Worm (Caenorhabditis elegans) whole organism, early embryonic: ENCODE measurements around the gene cdc-14.

ENCODE experiments used
- B0310.2 ChIP-seq: sonication (generic microtip); optimal IDR thresholded peaks from 2 replicates; lab custom pipeline; 2016; ENCODE audit warnings: mild to moderate bottlenecking, missing genetic modification characterization, missing compliant biosample characterization
- F13C5.2 ChIP-seq: sonication (generic microtip); optimal IDR thresholded peaks from 2 replicates; lab custom pipeline; 2017; ENCODE audit warnings: mild to moderate bottlenecking, missing genetic modification characterization, inconsistent platforms, missing compliant biosample characterization
- aly-1 ChIP-seq: sonication (generic microtip); optimal IDR thresholded peaks from 2 replicates; lab custom pipeline; 2016; ENCODE audit warnings: missing genetic modification characterization, missing compliant biosample characterization
- ama-1 ChIP-seq: fragments of 150-350 bp; optimal IDR thresholded peaks from 2 replicates; lab custom pipeline; 2014
- ceh-13 ChIP-seq: fragments of 200-800 bp; sonication (Bioruptor generic); optimal IDR thresholded peaks from 2 replicates; lab custom pipeline; 2018; ENCODE audit warnings: mild to moderate bottlenecking, missing genetic modification characterization, missing compliant biosample characterization
- ceh-36 ChIP-seq: sonication (generic microtip); optimal IDR thresholded peaks from 2 replicates; lab custom pipeline; 2016; ENCODE audit warnings: missing genetic modification characterization, inconsistent platforms, missing compliant biosample characterization
- ets-7 ChIP-seq: sonication (generic microtip); optimal IDR thresholded peaks from 2 replicates; lab custom pipeline; 2016; ENCODE audit warnings: missing genotype, missing genetic modification characterization, missing compliant biosample characterization
- flt-1 ChIP-seq: fragments of 200-800 bp; sonication (Bioruptor generic); IDR thresholded peaks from 2 replicates; pipeline ENCODE4 v1.3.6; 2022; ENCODE audit warnings: missing genetic modification characterization, missing compliant biosample characterization
- hmbx-1 ChIP-seq: sonication (generic microtip); optimal IDR thresholded peaks from 2 replicates; lab custom pipeline; 2016; ENCODE audit warnings: mild to moderate bottlenecking, missing genetic modification characterization, missing compliant biosample characterization
- hmg-4 ChIP-seq: fragments of 200-800 bp; sonication (Bioruptor generic); optimal IDR thresholded peaks from 2 replicates; lab custom pipeline; 2018; ENCODE audit warnings: mild to moderate bottlenecking, missing genetic modification characterization, missing compliant biosample characterization
- hnd-1 ChIP-seq: sonication (generic microtip); optimal IDR thresholded peaks from 2 replicates; lab custom pipeline; 2016; ENCODE audit warnings: missing genetic modification characterization, missing compliant biosample characterization
- pes-1 ChIP-seq: fragments of 200-800 bp; sonication (Bioruptor generic); IDR thresholded peaks from 2 replicates; pipeline ENCODE4 v1.3.6; 2022; ENCODE audit warnings: missing genetic modification reagents, missing genetic modification characterization, missing compliant biosample characterization
- scrt-1 ChIP-seq: fragments of 200-800 bp; sonication (Bioruptor generic); IDR thresholded peaks from 2 replicates; pipeline ENCODE4 v1.3.6; 2022; ENCODE audit warnings: missing genetic modification characterization, missing compliant biosample characterization
- sea-1 ChIP-seq: fragments of 200-800 bp; sonication (Bioruptor generic); conservative IDR thresholded peaks from 2 replicates; pipeline ENCODE4 v1.3.6; 2022; ENCODE audit warnings: missing genetic modification characterization, missing compliant biosample characterization
- tbx-11 ChIP-seq: fragments of 200-800 bp; sonication (Bioruptor generic); IDR thresholded peaks from 2 replicates; pipeline ENCODE4 v1.3.6; 2022; ENCODE audit warnings: missing genetic modification characterization, missing compliant biosample characterization
- tbx-37 ChIP-seq: fragments of 200-800 bp; sonication (Bioruptor generic); conservative IDR thresholded peaks from 2 replicates; pipeline ENCODE4 v1.3.6; 2022; ENCODE audit warnings: missing genetic modification reagents, missing genetic modification characterization, missing compliant biosample characterization
- tra-4 ChIP-seq: sonication (generic microtip); optimal IDR thresholded peaks from 2 replicates; lab custom pipeline; 2017; ENCODE audit warnings: missing genetic modification characterization, missing compliant biosample characterization

The cdc-14 gene

ce11 chrII:5596247-5596646 is 3.0 kb upstream of the cdc-14 start, which contains the start of gene C17G10.1:
C17G10.1 (plus strand) TSS chrII:5596547.
- TF ChIP-seq F13C5.2: no peak
- no peak for TF ChIP-seq scrt-1
- TF ChIP-seq tra-4 (tag; lab: Kevin White, UChicago): no peak
- no peak for TF ChIP-seq hmbx-1 (tag; lab: Kevin White, UChicago)
- TF ChIP-seq ama-1 (lab: Kevin White, UChicago): no peak
- TF ChIP-seq flt-1 (GFP tag; lab: Robert Waterston, UW): no peak
- TF ChIP-seq tbx-11: no peak
- TF ChIP-seq ets-7 (tag; lab: Kevin White, UChicago): no peak
- TF ChIP-seq hnd-1 (tag; lab: Kevin White, UChicago): no peak
- no peak for TF ChIP-seq pes-1
- no peak for TF ChIP-seq ceh-13 (GFP tag; lab: Kevin White, UChicago)
- no peak for TF ChIP-seq tbx-37 (GFP tag; lab: Robert Waterston, UW)
- TF ChIP-seq hmg-4 (GFP tag; lab: Kevin White, UChicago): no peak
- no peak for TF ChIP-seq B0310.2 (tag; lab: Kevin White, UChicago)
- no peak for TF ChIP-seq aly-1 (tag; lab: Kevin White, UChicago)
- no peak for TF ChIP-seq sea-1 (GFP tag; lab: Robert Waterston, UW)
- TF ChIP-seq ceh-36 (tag; lab: Kevin White, UChicago): no peak

ce11 chrII:5594210-5594764 is 1.1 kb upstream of the cdc-14 start, which contains the start of gene ttc-4:
ttc-4 (plus strand) TSS chrII:5594714.
- TF ChIP-seq aly-1 (tag; lab: Kevin White, UChicago): no peak
- no peak for TF ChIP-seq sea-1 (GFP tag; lab: Robert Waterston, UW)
- TF ChIP-seq F13C5.2: no peak
- no peak for TF ChIP-seq hnd-1 (tag; lab: Kevin White, UChicago)
- TF ChIP-seq pes-1: peak; percentile 56
- no peak for TF ChIP-seq scrt-1
- TF ChIP-seq ets-7 (tag; lab: Kevin White, UChicago): peak; percentile 19
- TF ChIP-seq flt-1 (GFP tag; lab: Robert Waterston, UW): no peak
- TF ChIP-seq tbx-11: no peak

ce11 chrII:5592857-5593256 is 370 bp downstream of the cdc-14 start:
- no peak for TF ChIP-seq ama-1 (lab: Kevin White, UChicago)
- no peak for TF ChIP-seq pes-1
- TF ChIP-seq hmbx-1 (tag; lab: Kevin White, UChicago): no peak
- TF ChIP-seq tra-4 (tag; lab: Kevin White, UChicago): no peak
- no peak for TF ChIP-seq tbx-37 (GFP tag; lab: Robert Waterston, UW)
- no peak for TF ChIP-seq ceh-13 (GFP tag; lab: Kevin White, UChicago)
- TF ChIP-seq scrt-1: no peak

ce11 chrII:5591558-5591957 is 1.7 kb downstream of the cdc-14 start:
- no peak for TF ChIP-seq hmg-4 (GFP tag; lab: Kevin White, UChicago)
- no peak for TF ChIP-seq aly-1 (tag; lab: Kevin White, UChicago)
- no peak for TF ChIP-seq ama-1 (lab: Kevin White, UChicago)
- no peak for TF ChIP-seq ceh-36 (tag; lab: Kevin White, UChicago)

- no peak for TF ChIP-seq F13C5.2
- TF ChIP-seq hmbx-1 (tag; lab: Kevin White, UChicago): no peak
- no peak for TF ChIP-seq sea-1 (GFP tag; lab: Robert Waterston, UW)
- TF ChIP-seq hnd-1 (tag; lab: Kevin White, UChicago): no peak
- TF ChIP-seq flt-1 (GFP tag; lab: Robert Waterston, UW): no peak
- no peak for TF ChIP-seq pes-1
- no peak for TF ChIP-seq ets-7 (tag; lab: Kevin White, UChicago)
- TF ChIP-seq tra-4 (tag; lab: Kevin White, UChicago): no peak
- TF ChIP-seq scrt-1: no peak
- TF ChIP-seq tbx-11: no peak
Measured at ce11 chrII:5589690-5590089, 3.5 kb downstream of the cdc-14 start, which contains the start of gene C17G10.13. C17G10.13 (minus strand) TSS chrII:5589790.

- TF ChIP-seq tbx-11 (no peak), tra-4 (tag; lab: Kevin White, UChicago) (no peak), hmg-4 (GFP tag; lab: Kevin White, UChicago) (no peak), F13C5.2 (no peak)
Measured at ce11 chrII:5587794-5588193, 5.4 kb downstream of the cdc-14 start.

- no peak for TF ChIP-seq hmg-4 (GFP tag; lab: Kevin White, UChicago)
- no peak for TF ChIP-seq ets-7 (tag; lab: Kevin White, UChicago)
- TF ChIP-seq hmbx-1 (tag; lab: Kevin White, UChicago): no peak
- no peak for TF ChIP-seq ama-1 (lab: Kevin White, UChicago)
- TF ChIP-seq flt-1 (GFP tag; lab: Robert Waterston, UW): no peak
- TF ChIP-seq sea-1 (GFP tag; lab: Robert Waterston, UW): no peak
- no peak for TF ChIP-seq tbx-37 (GFP tag; lab: Robert Waterston, UW)
- no peak for TF ChIP-seq scrt-1
- no peak for TF ChIP-seq aly-1 (tag; lab: Kevin White, UChicago)
- no peak for TF ChIP-seq ceh-36 (tag; lab: Kevin White, UChicago)
- TF ChIP-seq pes-1: no peak
Measured at ce11 chrII:5585788-5586187, 7.4 kb downstream of the cdc-14 start, which contains the start of gene lys-8. lys-8 (plus strand) TSS chrII:5586178.

- no peak for TF ChIP-seq hnd-1 (tag; lab: Kevin White, UChicago)
- TF ChIP-seq flt-1 (GFP tag; lab: Robert Waterston, UW): no peak
- TF ChIP-seq F13C5.2: no peak
- TF ChIP-seq sea-1 (GFP tag; lab: Robert Waterston, UW): no peak
- TF ChIP-seq ama-1 (lab: Kevin White, UChicago): no peak
- no peak for TF ChIP-seq tbx-37 (GFP tag; lab: Robert Waterston, UW)
- no peak for TF ChIP-seq ceh-13 (GFP tag; lab: Kevin White, UChicago)
- TF ChIP-seq aly-1 (tag; lab: Kevin White, UChicago): no peak
- TF ChIP-seq hmg-4 (GFP tag; lab: Kevin White, UChicago): no peak
- no peak for TF ChIP-seq ets-7 (tag; lab: Kevin White, UChicago)
- no peak for TF ChIP-seq scrt-1
- TF ChIP-seq pes-1: no peak
- no peak for TF ChIP-seq tra-4 (tag; lab: Kevin White, UChicago)
- TF ChIP-seq ceh-36 (tag; lab: Kevin White, UChicago): no peak
- no peak for TF ChIP-seq hmbx-1 (tag; lab: Kevin White, UChicago)
- TF ChIP-seq tbx-11: no peak
- no peak for TF ChIP-seq B0310.2 (tag; lab: Kevin White, UChicago)
Measured at ce11 chrII:5582309-5582708, 10.9 kb downstream of the cdc-14 start, which contains the start of gene T25E4.2. T25E4.2 (minus strand) TSS chrII:5582409.
